Worm (Caenorhabditis elegans) whole organism, late embryonic: ENCODE measurements around the gene ajm-1.

ENCODE experiments used
- C38D4.7 ChIP-seq: fragments of 200-800 bp; sonication (Bioruptor generic); optimal IDR thresholded peaks from 2 replicates; lab custom pipeline; 2018; ENCODE audit warnings: mild to moderate bottlenecking, missing genetic modification characterization, moderate library complexity, missing compliant biosample characterization
- F13H6.1 ChIP-seq: sonication (generic microtip); optimal IDR thresholded peaks from 2 replicates; lab custom pipeline; 2016; ENCODE audit warnings: missing genetic modification characterization, missing compliant biosample characterization
- T23F11.4 ChIP-seq: fragments of 200-800 bp; sonication (Bioruptor generic); optimal IDR thresholded peaks from 2 replicates; lab custom pipeline; 2018; ENCODE audit warnings: mild to moderate bottlenecking, missing genetic modification characterization, missing compliant biosample characterization
- Y22D7AL.16 ChIP-seq: sonication (generic microtip); optimal IDR thresholded peaks from 2 replicates; lab custom pipeline; 2016; ENCODE audit warnings: missing genetic modification characterization, missing compliant biosample characterization
- ahr-1 ChIP-seq: sonication (generic microtip); optimal IDR thresholded peaks from 2 replicates; lab custom pipeline; 2016; ENCODE audit warnings: missing genetic modification characterization, missing compliant biosample characterization
- ceh-14 ChIP-seq: sonication (generic microtip); optimal IDR thresholded peaks from 2 replicates; lab custom pipeline; 2016; ENCODE audit warnings: missing genotype, missing genetic modification characterization, missing compliant biosample characterization
- ceh-2 ChIP-seq: sonication (generic microtip); optimal IDR thresholded peaks from 2 replicates; lab custom pipeline; 2016; ENCODE audit warnings: missing genotype, missing genetic modification characterization, missing compliant biosample characterization
- ceh-22 ChIP-seq: sonication (generic microtip); optimal IDR thresholded peaks from 2 replicates; lab custom pipeline; 2017; ENCODE audit warnings: missing biosample characterization, missing genetic modification characterization
- ceh-24 ChIP-seq: sonication (generic microtip); optimal IDR thresholded peaks from 2 replicates; lab custom pipeline; 2016; ENCODE audit warnings: mild to moderate bottlenecking, missing genetic modification characterization, missing compliant biosample characterization
- ceh-30 ChIP-seq: fragments of 150-350 bp; optimal IDR thresholded peaks from 2 replicates; lab custom pipeline; 2014; ENCODE audit warnings: missing biosample characterization, missing genetic modification characterization
- ceh-31 ChIP-seq: sonication (generic microtip); optimal IDR thresholded peaks from 2 replicates; lab custom pipeline; 2016; ENCODE audit warnings: missing genetic modification characterization, missing compliant biosample characterization
- ceh-34 ChIP-seq: sonication (generic microtip); optimal IDR thresholded peaks from 2 replicates; lab custom pipeline; 2016; ENCODE audit warnings: mild to moderate bottlenecking, missing genetic modification characterization, missing compliant biosample characterization
- ceh-45 ChIP-seq: fragments of 200-800 bp; sonication (Bioruptor generic); IDR thresholded peaks from 2 replicates; pipeline ENCODE4 v1.3.6; 2022; ENCODE audit warnings: missing genetic modification reagents, missing genetic modification characterization, missing compliant biosample characterization
- ceh-48 ChIP-seq: sonication (generic microtip); optimal IDR thresholded peaks from 2 replicates; lab custom pipeline; 2016; ENCODE audit warnings: missing genetic modification characterization, inconsistent platforms, missing compliant biosample characterization
- ceh-6 ChIP-seq: fragments of 200-800 bp; sonication (Bioruptor generic); optimal IDR thresholded peaks from 2 replicates; lab custom pipeline; 2018; ENCODE audit warnings: mild to moderate bottlenecking, missing genetic modification characterization, missing compliant biosample characterization
- che-1 ChIP-seq: sonication (generic microtip); optimal IDR thresholded peaks from 2 replicates; lab custom pipeline; 2016; ENCODE audit warnings: mild to moderate bottlenecking, missing genetic modification characterization, missing compliant biosample characterization
- dmd-4 ChIP-seq: sonication (generic microtip); optimal IDR thresholded peaks from 2 replicates; lab custom pipeline; 2016; ENCODE audit warnings: borderline replicate concordance, missing genetic modification characterization, missing compliant biosample characterization
- dve-1 ChIP-seq: sonication (generic microtip); optimal IDR thresholded peaks from 2 replicates; lab custom pipeline; 2017; ENCODE audit warnings: antibody characterized with exemption, mild to moderate bottlenecking, missing genetic modification characterization, missing compliant biosample characterization
- elt-2 ChIP-seq: sonication (generic microtip); optimal IDR thresholded peaks from 2 replicates; lab custom pipeline; 2016; ENCODE audit warnings: missing genetic modification reagents, missing genetic modification characterization, missing compliant biosample characterization
- ets-4 ChIP-seq: sonication (generic microtip); optimal IDR thresholded peaks from 2 replicates; lab custom pipeline; 2016; ENCODE audit warnings: missing genetic modification characterization, missing compliant biosample characterization
- eyg-1 ChIP-seq: sonication (generic microtip); optimal IDR thresholded peaks from 2 replicates; lab custom pipeline; 2016; ENCODE audit warnings: missing genotype, missing genetic modification characterization, missing compliant biosample characterization
- fax-1 ChIP-seq: sonication (generic microtip); optimal IDR thresholded peaks from 2 replicates; lab custom pipeline; 2016; ENCODE audit warnings: missing genotype, missing genetic modification characterization, missing compliant biosample characterization
- fkh-10 ChIP-seq: fragments of 150-350 bp; optimal IDR thresholded peaks from 2 replicates; lab custom pipeline; 2014; ENCODE audit warnings: missing biosample characterization, missing genetic modification reagents, missing genetic modification characterization
- fkh-6 ChIP-seq: sonication (generic microtip); optimal IDR thresholded peaks from 2 replicates; lab custom pipeline; 2016; ENCODE audit warnings: missing genetic modification characterization, missing compliant biosample characterization
- hlh-13 ChIP-seq: fragments of 200-800 bp; sonication (Bioruptor generic); optimal IDR thresholded peaks from 2 replicates; lab custom pipeline; 2018; ENCODE audit warnings: mild to moderate bottlenecking, missing genetic modification characterization, missing compliant biosample characterization
- hlh-15 ChIP-seq: sonication (generic microtip); optimal IDR thresholded peaks from 2 replicates; lab custom pipeline; 2016; ENCODE audit warnings: missing genetic modification characterization, missing compliant biosample characterization
- hlh-30 ChIP-seq: sonication (generic microtip); optimal IDR thresholded peaks from 2 replicates; lab custom pipeline; 2017; ENCODE audit warnings: antibody characterized with exemption, missing genetic modification characterization, missing compliant biosample characterization; ENCODE audit not compliant: insufficient read depth
- hlh-6 ChIP-seq: sonication (generic microtip); optimal IDR thresholded peaks from 2 replicates; lab custom pipeline; 2016; ENCODE audit warnings: missing genotype, missing genetic modification characterization, missing compliant biosample characterization
- hlh-8 ChIP-seq: sonication (generic microtip); optimal IDR thresholded peaks from 2 replicates; lab custom pipeline; 2016; ENCODE audit warnings: missing genotype, missing genetic modification characterization, missing compliant biosample characterization
- lim-6 ChIP-seq: sonication (generic microtip); optimal IDR thresholded peaks from 2 replicates; lab custom pipeline; 2016; ENCODE audit warnings: missing genetic modification characterization, missing compliant biosample characterization
- lin-11 ChIP-seq: fragments of 200-800 bp; sonication (Bioruptor generic); optimal IDR thresholded peaks from 2 replicates; lab custom pipeline; 2018; ENCODE audit warnings: mild to moderate bottlenecking, missing genetic modification characterization, missing compliant biosample characterization
- mec-3 ChIP-seq: sonication (generic microtip); optimal IDR thresholded peaks from 2 replicates; lab custom pipeline; 2016; ENCODE audit warnings: borderline replicate concordance, missing genetic modification characterization, missing compliant biosample characterization
- nfya-1 ChIP-seq: sonication (generic microtip); optimal IDR thresholded peaks from 2 replicates; lab custom pipeline; 2017; ENCODE audit warnings: missing genetic modification characterization, mild to moderate bottlenecking, missing compliant biosample characterization, antibody characterized with exemption, moderate library complexity
- nhr-11 ChIP-seq: fragments of 150-350 bp; optimal IDR thresholded peaks from 2 replicates; lab custom pipeline; 2014; ENCODE audit warnings: missing biosample characterization, missing genetic modification characterization
- odd-2 ChIP-seq: sonication (generic microtip); optimal IDR thresholded peaks from 2 replicates; lab custom pipeline; 2017; ENCODE audit warnings: antibody characterized with exemption, mild to moderate bottlenecking, missing genetic modification characterization, missing compliant biosample characterization
- pat-9 ChIP-seq: fragments of 200-800 bp; sonication (Bioruptor generic); optimal IDR thresholded peaks from 2 replicates; lab custom pipeline; 2018; ENCODE audit warnings: mild to moderate bottlenecking, missing genetic modification characterization, moderate library complexity, missing compliant biosample characterization
- pha-2 ChIP-seq: sonication (generic microtip); optimal IDR thresholded peaks from 2 replicates; lab custom pipeline; 2017; ENCODE audit warnings: mild to moderate bottlenecking, missing genetic modification characterization, missing compliant biosample characterization
- pqm-1 ChIP-seq: sonication (generic microtip); optimal IDR thresholded peaks from 2 replicates; lab custom pipeline; 2016; ENCODE audit warnings: missing genetic modification characterization, missing compliant biosample characterization
- ref-2 ChIP-seq: sonication (generic microtip); optimal IDR thresholded peaks from 2 replicates; lab custom pipeline; 2016; ENCODE audit warnings: missing genetic modification characterization, missing compliant biosample characterization
- rnt-1 ChIP-seq: sonication (generic microtip); optimal IDR thresholded peaks from 2 replicates; lab custom pipeline; 2016; ENCODE audit warnings: missing genetic modification characterization, missing compliant biosample characterization
- sdc-2 ChIP-seq: sonication (generic microtip); optimal IDR thresholded peaks from 2 replicates; lab custom pipeline; 2016; ENCODE audit warnings: missing genotype, missing genetic modification characterization, missing compliant biosample characterization
- sox-2 ChIP-seq: fragments of 200-800 bp; sonication (Bioruptor generic); IDR thresholded peaks from 2 replicates; pipeline ENCODE4 v1.3.6; 2022; ENCODE audit warnings: missing genetic modification reagents, missing genetic modification characterization, missing compliant biosample characterization
- sox-4 ChIP-seq: sonication (generic microtip); optimal IDR thresholded peaks from 2 replicates; lab custom pipeline; 2017; ENCODE audit warnings: mild to moderate bottlenecking, missing genetic modification characterization, inconsistent platforms, missing compliant biosample characterization
- syd-9 ChIP-seq: sonication (generic microtip); optimal IDR thresholded peaks from 2 replicates; lab custom pipeline; 2016; ENCODE audit warnings: mild to moderate bottlenecking, missing genetic modification characterization, moderate library complexity, missing compliant biosample characterization
- tbx-2 ChIP-seq: sonication (generic microtip); optimal IDR thresholded peaks from 2 replicates; lab custom pipeline; 2016; ENCODE audit warnings: missing genetic modification characterization, missing compliant biosample characterization
- tbx-7 ChIP-seq: sonication (generic microtip); optimal IDR thresholded peaks from 2 replicates; lab custom pipeline; 2016; ENCODE audit warnings: missing genotype, missing genetic modification characterization, missing compliant biosample characterization
- ttx-3 ChIP-seq: sonication (generic microtip); optimal IDR thresholded peaks from 2 replicates; lab custom pipeline; 2016; ENCODE audit warnings: missing genetic modification reagents, missing genetic modification characterization, missing compliant biosample characterization
- unc-42 ChIP-seq: sonication (generic microtip); optimal IDR thresholded peaks from 2 replicates; lab custom pipeline; 2016; ENCODE audit warnings: missing genotype, missing genetic modification characterization, missing compliant biosample characterization
- unc-86 ChIP-seq: sonication (generic microtip); optimal IDR thresholded peaks from 2 replicates; lab custom pipeline; 2016; ENCODE audit warnings: missing genetic modification characterization, missing compliant biosample characterization
- zip-5 ChIP-seq: sonication (generic microtip); optimal IDR thresholded peaks from 2 replicates; lab custom pipeline; 2016; ENCODE audit warnings: missing genetic modification characterization, missing compliant biosample characterization
- ztf-16 ChIP-seq: sonication (generic microtip); optimal IDR thresholded peaks from 2 replicates; lab custom pipeline; 2017; ENCODE audit warnings: missing genetic modification characterization, missing compliant biosample characterization

Gene ajm-1

DNA sequence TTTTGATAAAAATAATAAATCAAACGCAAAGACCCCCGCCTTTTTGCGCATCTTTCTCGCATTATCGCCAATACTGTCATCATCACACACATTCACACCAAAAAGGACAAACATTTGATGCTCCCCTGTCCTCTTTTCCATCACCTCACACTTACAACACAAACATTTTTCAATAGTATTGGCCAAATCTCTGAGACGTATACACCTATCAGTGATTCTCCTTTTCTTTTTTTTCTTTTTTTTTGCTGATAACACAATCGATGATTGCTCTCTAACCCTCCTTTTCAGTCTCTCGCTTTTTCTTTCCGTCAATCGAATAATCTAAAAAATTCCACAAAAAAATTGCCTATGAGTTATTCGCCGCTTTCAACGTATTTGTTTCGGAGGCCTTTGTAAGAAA, 14.1 kb downstream of the ajm-1 start:
- TF ChIP-seq sox-2 (GFP tag; lab: Robert Waterston, UW) (no peak), elt-2 (tag; lab: Kevin White, UChicago) (peak; percentile 70), ceh-31 (tag; lab: Kevin White, UChicago) (no peak), rnt-1 (tag; lab: Kevin White, UChicago) (no peak)

DNA sequence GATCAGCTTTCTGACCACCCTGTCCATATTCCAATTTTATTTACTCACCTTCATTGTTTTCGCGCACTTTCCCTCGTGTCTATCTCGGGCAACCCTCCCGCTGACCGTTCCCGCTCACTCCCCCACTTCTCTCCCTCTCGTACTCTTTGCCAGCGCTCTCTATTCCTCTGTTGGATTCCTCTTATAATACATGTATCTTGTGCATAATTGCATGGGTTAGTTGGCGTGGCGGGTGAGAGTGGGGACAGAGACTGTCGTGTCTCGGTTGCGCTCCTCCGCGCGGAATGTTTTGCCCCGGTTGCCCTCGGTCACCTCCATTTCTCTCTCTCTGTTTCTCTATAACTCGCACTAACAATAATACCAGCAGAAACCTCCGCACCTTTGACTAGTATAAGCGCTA, 19.4 kb downstream of the ajm-1 start:
- TF ChIP-seq ets-4 (tag; lab: Kevin White, UChicago) = peak; percentile 5
- TF ChIP-seq hlh-30 (tag; lab: Kevin White, UChicago) = no peak
- TF ChIP-seq ztf-16 (tag; lab: Kevin White, UChicago) = no peak
- TF ChIP-seq F13H6.1 = no peak
- peak; percentile 1 for TF ChIP-seq T23F11.4 (GFP tag; lab: Kevin White, UChicago)
- TF ChIP-seq zip-5 (tag; lab: Kevin White, UChicago) = no peak
- TF ChIP-seq lin-11 (tag; lab: Kevin White, UChicago) = no peak
- TF ChIP-seq unc-42 = no peak
- TF ChIP-seq dmd-4 (tag; lab: Kevin White, UChicago) = peak; percentile 53
- no peak for TF ChIP-seq elt-2 (tag; lab: Kevin White, UChicago)
- TF ChIP-seq fax-1 (tag; lab: Kevin White, UChicago) = no peak
- TF ChIP-seq ahr-1 (tag; lab: Kevin White, UChicago) = no peak
- peak; percentile 7 for TF ChIP-seq pha-2 (tag; lab: Kevin White, UChicago)
- TF ChIP-seq sdc-2 (tag; lab: Kevin White, UChicago) = no peak
- no peak for TF ChIP-seq hlh-13 (GFP tag; lab: Kevin White, UChicago)
- peak; percentile 55 for TF ChIP-seq ceh-31 (tag; lab: Kevin White, UChicago)
- no peak for TF ChIP-seq unc-86
- no peak for TF ChIP-seq pat-9 (tag; lab: Kevin White, UChicago)
- TF ChIP-seq fkh-6 (tag; lab: Kevin White, UChicago) = no peak
- no peak for TF ChIP-seq odd-2 (tag; lab: Kevin White, UChicago)
- peak; percentile 34 for TF ChIP-seq ceh-22
- no peak for TF ChIP-seq ttx-3 (tag; lab: Kevin White, UChicago)
- TF ChIP-seq nhr-11 (tag; lab: Kevin White, UChicago) = no peak
- no peak for TF ChIP-seq pqm-1 (tag; lab: Kevin White, UChicago)
- TF ChIP-seq ceh-34 (tag; lab: Kevin White, UChicago) = peak; percentile 45
- peak; percentile 59 for TF ChIP-seq tbx-2
- TF ChIP-seq che-1 = no peak
- TF ChIP-seq ceh-14 = no peak
- TF ChIP-seq dve-1 = no peak
- TF ChIP-seq ceh-30 (tag; lab: Kevin White, UChicago) = no peak
- TF ChIP-seq ceh-24 (tag; lab: Kevin White, UChicago) = no peak
- TF ChIP-seq hlh-6 (tag; lab: Kevin White, UChicago) = no peak
- no peak for TF ChIP-seq sox-2 (GFP tag; lab: Robert Waterston, UW)
- TF ChIP-seq hlh-15 (tag; lab: Kevin White, UChicago) = no peak
- 0 out of 2 replicates have a peak, but pooled peaks have one; percentile 30 for TF ChIP-seq ceh-45
- TF ChIP-seq sox-4 (tag; lab: Kevin White, UChicago) = no peak
- TF ChIP-seq ceh-2 (tag; lab: Kevin White, UChicago) = peak; percentile 74
- no peak for TF ChIP-seq C38D4.7 (GFP tag; lab: Kevin White, UChicago)
- no peak for TF ChIP-seq mec-3
- peak; percentile 54 for TF ChIP-seq ref-2
- no peak for TF ChIP-seq eyg-1 (tag; lab: Kevin White, UChicago)
- TF ChIP-seq Y22D7AL.16 (tag; lab: Kevin White, UChicago) = no peak
- no peak for TF ChIP-seq ceh-48 (tag; lab: Kevin White, UChicago)
- TF ChIP-seq hlh-8 (tag; lab: Kevin White, UChicago) = no peak
- no peak for TF ChIP-seq syd-9 (tag; lab: Kevin White, UChicago)
- no peak for TF ChIP-seq lim-6 (tag; lab: Kevin White, UChicago)
- peak; percentile 43 for TF ChIP-seq ceh-6
- no peak for TF ChIP-seq fkh-10 (GFP tag; lab: Kevin White, UChicago)
- TF ChIP-seq nfya-1 = peak; percentile 3
- TF ChIP-seq tbx-7 (tag; lab: Kevin White, UChicago) = no peak
